Worm (Caenorhabditis elegans): ENCODE data around the gene srh-222.
A peak's percentile ranks its signal among the peaks of the same experiment; 100 is the strongest.

srh-222 gene

ce11 chrIV:3988638-3989152, 9.1 kb downstream of the srh-222 start, which contains the start of gene clec-78:
clec-78 (plus strand) TSS chrIV:3989102.
- TF ChIP-seq B0310.2 (tag; optimal IDR thresholded peaks at IDR 0.05) (peak; percentile 35), ets-7 (tag; optimal IDR thresholded peaks at IDR 0.05) (no peak), F13C5.2 (tag; optimal IDR thresholded peaks at IDR 0.05) (no peak)

- TF ChIP-seq sea-1 (GFP tag; conservative IDR thresholded peaks at IDR 0.05) (no peak), aly-1 (tag; optimal IDR thresholded peaks at IDR 0.05) (no peak), tbx-11 (GFP tag; IDR thresholded peaks at IDR 0.05) (no peak), hmbx-1 (tag; optimal IDR thresholded peaks at IDR 0.05) (no peak), ama-1 (optimal IDR thresholded peaks at IDR 0.05) (no peak), hmg-4 (GFP tag; optimal IDR thresholded peaks at IDR 0.05) (no peak)
Measured at ce11 chrIV:3993292-3993691, 13.7 kb downstream of the srh-222 start, which contains the start of gene F47C12.6. F47C12.6 (minus strand) TSS chrIV:3993392.

- TF ChIP-seq ceh-36 (tag; optimal IDR thresholded peaks at IDR 0.05) (no peak), tbx-11 (GFP tag; IDR thresholded peaks at IDR 0.05) (no peak), pes-1 (GFP tag; IDR thresholded peaks at IDR 0.05) (no peak), hmg-4 (GFP tag; optimal IDR thresholded peaks at IDR 0.05) (no peak), tra-4 (tag; optimal IDR thresholded peaks at IDR 0.05) (no peak), aly-1 (tag; optimal IDR thresholded peaks at IDR 0.05) (no peak), ama-1 (optimal IDR thresholded peaks at IDR 0.05) (no peak), hmbx-1 (tag; optimal IDR thresholded peaks at IDR 0.05) (no peak), ceh-13 (GFP tag; optimal IDR thresholded peaks at IDR 0.05) (no peak), sea-1 (GFP tag; conservative IDR thresholded peaks at IDR 0.05) (no peak), hnd-1 (tag; optimal IDR thresholded peaks at IDR 0.05) (no peak)
Measured at ce11 chrIV:3994318-3994717, 14.7 kb downstream of the srh-222 start, which contains the start of gene F47C12.13. F47C12.13 (minus strand) TSS chrIV:3994418.

ce11 chrIV:3995384-3995783, 15.8 kb downstream of the srh-222 start, which contains the start of gene F47C12.7:
F47C12.7 (minus strand) TSS chrIV:3995484.
- TF ChIP-seq flt-1 (GFP tag; IDR thresholded peaks at IDR 0.05) (no peak), scrt-1 (GFP tag; IDR thresholded peaks at IDR 0.05) (no peak), tra-4 (tag; optimal IDR thresholded peaks at IDR 0.05) (no peak), sea-1 (GFP tag; conservative IDR thresholded peaks at IDR 0.05) (no peak), aly-1 (tag; optimal IDR thresholded peaks at IDR 0.05) (no peak)

- no peak for TF ChIP-seq tbx-11 (GFP tag; IDR thresholded peaks at IDR 0.05)
- TF ChIP-seq sea-1 (GFP tag; conservative IDR thresholded peaks at IDR 0.05), result no peak
- TF ChIP-seq pes-1 (GFP tag; IDR thresholded peaks at IDR 0.05), result no peak
Measured at ce11 chrIV:3998517-3998916, 18.9 kb downstream of the srh-222 start, which contains the start of gene F47C12.8. F47C12.8 (minus strand) TSS chrIV:3998617.

- no peak for TF ChIP-seq ceh-36 (tag; optimal IDR thresholded peaks at IDR 0.05)
- TF ChIP-seq pes-1 (GFP tag; IDR thresholded peaks at IDR 0.05), result no peak
- no peak for TF ChIP-seq hmg-4 (GFP tag; optimal IDR thresholded peaks at IDR 0.05)
- TF ChIP-seq ama-1 (optimal IDR thresholded peaks at IDR 0.05), result no peak
- no peak for TF ChIP-seq sea-1 (GFP tag; conservative IDR thresholded peaks at IDR 0.05)
- no peak for TF ChIP-seq tbx-11 (GFP tag; IDR thresholded peaks at IDR 0.05)
- no peak for TF ChIP-seq hmbx-1 (tag; optimal IDR thresholded peaks at IDR 0.05)
- no peak for TF ChIP-seq ceh-13 (GFP tag; optimal IDR thresholded peaks at IDR 0.05)
Measured at ce11 chrIV:3999662-4000061, 20.0 kb downstream of the srh-222 start.

- no peak for TF ChIP-seq sea-1 (GFP tag; conservative IDR thresholded peaks at IDR 0.05)
- TF ChIP-seq B0310.2 (tag; optimal IDR thresholded peaks at IDR 0.05), result no peak
- no peak for TF ChIP-seq F13C5.2 (tag; optimal IDR thresholded peaks at IDR 0.05)
- TF ChIP-seq ceh-13 (GFP tag; optimal IDR thresholded peaks at IDR 0.05), result no peak
- no peak for TF ChIP-seq hmbx-1 (tag; optimal IDR thresholded peaks at IDR 0.05)
- no peak for TF ChIP-seq scrt-1 (GFP tag; IDR thresholded peaks at IDR 0.05)
- no peak for TF ChIP-seq ets-7 (tag; optimal IDR thresholded peaks at IDR 0.05)
- no peak for TF ChIP-seq tra-4 (tag; optimal IDR thresholded peaks at IDR 0.05)
- TF ChIP-seq flt-1 (GFP tag; IDR thresholded peaks at IDR 0.05), result no peak
- TF ChIP-seq tbx-11 (GFP tag; IDR thresholded peaks at IDR 0.05), result no peak
- TF ChIP-seq hmg-4 (GFP tag; optimal IDR thresholded peaks at IDR 0.05), result no peak
- no peak for TF ChIP-seq aly-1 (tag; optimal IDR thresholded peaks at IDR 0.05)
- no peak for TF ChIP-seq pes-1 (GFP tag; IDR thresholded peaks at IDR 0.05)
- TF ChIP-seq ceh-36 (tag; optimal IDR thresholded peaks at IDR 0.05), result no peak
- TF ChIP-seq tbx-37 (GFP tag; conservative IDR thresholded peaks at IDR 0.05), result no peak
Measured at ce11 chrIV:4004221-4004620, 24.6 kb downstream of the srh-222 start.

- no peak for TF ChIP-seq ceh-36 (tag; optimal IDR thresholded peaks at IDR 0.05)
- no peak for TF ChIP-seq scrt-1 (GFP tag; IDR thresholded peaks at IDR 0.05)
- TF ChIP-seq sea-1 (GFP tag; conservative IDR thresholded peaks at IDR 0.05), result no peak
- no peak for TF ChIP-seq tbx-37 (GFP tag; conservative IDR thresholded peaks at IDR 0.05)
- TF ChIP-seq F13C5.2 (tag; optimal IDR thresholded peaks at IDR 0.05), result no peak
- no peak for TF ChIP-seq pes-1 (GFP tag; IDR thresholded peaks at IDR 0.05)
- no peak for TF ChIP-seq aly-1 (tag; optimal IDR thresholded peaks at IDR 0.05)
- no peak for TF ChIP-seq B0310.2 (tag; optimal IDR thresholded peaks at IDR 0.05)
- TF ChIP-seq ets-7 (tag; optimal IDR thresholded peaks at IDR 0.05), result no peak
- no peak for TF ChIP-seq ceh-13 (GFP tag; optimal IDR thresholded peaks at IDR 0.05)
- TF ChIP-seq hmbx-1 (tag; optimal IDR thresholded peaks at IDR 0.05), result no peak
- TF ChIP-seq flt-1 (GFP tag; IDR thresholded peaks at IDR 0.05), result no peak
- TF ChIP-seq hnd-1 (tag; optimal IDR thresholded peaks at IDR 0.05), result no peak
- no peak for TF ChIP-seq ama-1 (optimal IDR thresholded peaks at IDR 0.05)
- no peak for TF ChIP-seq tra-4 (tag; optimal IDR thresholded peaks at IDR 0.05)
Measured at ce11 chrIV:4005166-4005565, 25.5 kb downstream of the srh-222 start.
